Worm (Caenorhabditis elegans): ENCODE results near the gene C47E8.9.

Gene C47E8.9

ce11 chrV:14685435-14686058, 22.4 kb downstream of the C47E8.9 start, which contains the start of gene C47E8.4 (continued):
- peak; percentile 75 for TF ChIP-seq xnd-1 (tag; optimal IDR thresholded peaks at IDR 0.05)
- peak; percentile 68 for TF ChIP-seq aptf-2 (GFP tag; conservative IDR thresholded peaks at IDR 0.05)
- TF ChIP-seq zim-3 (tag; optimal IDR thresholded peaks at IDR 0.05) = peak; percentile 76
- TF ChIP-seq F22D6.2 (tag; optimal IDR thresholded peaks at IDR 0.05) = peak; percentile 88
- peak; percentile 94 for TF ChIP-seq chd-7 (tag; optimal IDR thresholded peaks at IDR 0.05)
- TF ChIP-seq nfya-1 (tag; optimal IDR thresholded peaks at IDR 0.05; ENCODE audit: borderline replicate concordance, insufficient read depth) = no peak
- TF ChIP-seq lin-40 (tag; optimal IDR thresholded peaks at IDR 0.05) = peak; percentile 98
- peak; percentile 72 for TF ChIP-seq hmg-1.2 (GFP tag; IDR thresholded peaks at IDR 0.05)
- TF ChIP-seq nhr-120 (GFP tag; IDR thresholded peaks at IDR 0.05) = 0 out of 2 replicates have a peak, but pooled peaks have one; percentile 79
- TF ChIP-seq somi-1 (GFP tag; optimal IDR thresholded peaks at IDR 0.05) = peak; percentile 90
- no peak for TF ChIP-seq sptf-2 (GFP tag; optimal IDR thresholded peaks at IDR 0.05)
- TF ChIP-seq ZK185.1 (tag; optimal IDR thresholded peaks at IDR 0.05; ENCODE audit: poor library complexity, severe bottlenecking) = peak; percentile 97
- peak; percentile 34 for TF ChIP-seq unc-62 (GFP tag; optimal IDR thresholded peaks at IDR 0.05)
- peak; percentile 96 for TF ChIP-seq athp-1 (tag; optimal IDR thresholded peaks at IDR 0.05)
- peak; percentile 65 for TF ChIP-seq ztf-18 (tag; optimal IDR thresholded peaks at IDR 0.05)
- TF ChIP-seq ceh-58 (GFP tag; IDR thresholded peaks at IDR 0.05) = 0 out of 2 replicates have a peak, but pooled peaks have one; percentile 79
- 0 out of 2 replicates have a peak, but pooled peaks have one; percentile 80 for TF ChIP-seq ztf-25 (GFP tag; IDR thresholded peaks at IDR 0.05)
- TF ChIP-seq egrh-3 (GFP tag; IDR thresholded peaks at IDR 0.05) = peak; percentile 34; the same call in 1 of the 2 replicates
- peak; percentile 80; the same call in 1 of the 2 replicates for TF ChIP-seq F39B2.1 (GFP tag; IDR thresholded peaks at IDR 0.05)
- TF ChIP-seq F57A8.1 (GFP tag; optimal IDR thresholded peaks at IDR 0.05) = no peak
- peak; percentile 94 for TF ChIP-seq atf-7 (tag; optimal IDR thresholded peaks at IDR 0.05)
- no peak for TF ChIP-seq sdz-38 (tag; optimal IDR thresholded peaks at IDR 0.05)
- TF ChIP-seq tbx-9 (tag; optimal IDR thresholded peaks at IDR 0.05; ENCODE audit: borderline replicate concordance) = no peak
- TF ChIP-seq bed-2 (GFP tag; IDR thresholded peaks at IDR 0.05) = peak; percentile 95
- peak; percentile 91 for TF ChIP-seq hmg-20 (GFP tag; IDR thresholded peaks at IDR 0.05)
- peak; percentile 55 for TF ChIP-seq nhr-80 (tag; optimal IDR thresholded peaks at IDR 0.05)
- TF ChIP-seq tlf-1 (GFP tag; optimal IDR thresholded peaks at IDR 0.05) = peak; percentile 98
- peak; percentile 98 for TF ChIP-seq lin-54 (GFP tag; optimal IDR thresholded peaks at IDR 0.05)
- peak; percentile 88 for TF ChIP-seq repo-1 (tag; optimal IDR thresholded peaks at IDR 0.05)
- TF ChIP-seq hsf-1 (GFP tag; IDR thresholded peaks at IDR 0.05) = peak; percentile 100
- peak; percentile 95 for TF ChIP-seq lir-1 (GFP tag; conservative IDR thresholded peaks at IDR 0.05)
- TF ChIP-seq B0019.2 (GFP tag; conservative IDR thresholded peaks at IDR 0.05) = peak; percentile 92
- peak; percentile 81 for TF ChIP-seq madf-8 (GFP tag; conservative IDR thresholded peaks at IDR 0.05)

- TF ChIP-seq xnd-1 (tag; optimal IDR thresholded peaks at IDR 0.05) (no peak), tbp1 (GFP tag; optimal IDR thresholded peaks at IDR 0.05) (no peak), F57A8.1 (GFP tag; optimal IDR thresholded peaks at IDR 0.05) (peak; percentile 70), lin-54 (GFP tag; optimal IDR thresholded peaks at IDR 0.05) (no peak), attf-3 (GFP tag; conservative IDR thresholded peaks at IDR 0.05) (no peak), F57C9.4 (tag; optimal IDR thresholded peaks at IDR 0.05) (no peak), cebp-1 (GFP tag; IDR thresholded peaks at IDR 0.05) (no peak), cebp-1 (tag; optimal IDR thresholded peaks at IDR 0.05) (no peak), hsf-1 (GFP tag; IDR thresholded peaks at IDR 0.05) (peak; percentile 48; the same call in 1 of the 2 replicates), ztf-6 (GFP tag; IDR thresholded peaks at IDR 0.05) (peak; percentile 44; the same call in 1 of the 2 replicates), snpc-3.4 (tag; optimal IDR thresholded peaks at IDR 0.05) (no peak), F33H1.4 (GFP tag; IDR thresholded peaks at IDR 0.05) (no peak; the same call in 1 of the 2 replicates), madf-3 (GFP tag; IDR thresholded peaks at IDR 0.05) (0 out of 2 replicates have a peak, but pooled peaks have one; percentile 0), ztf-22 (GFP tag; optimal IDR thresholded peaks at IDR 0.05) (no peak), mxl-1 (tag; optimal IDR thresholded peaks at IDR 0.05) (no peak), aptf-2 (GFP tag; conservative IDR thresholded peaks at IDR 0.05) (no peak), dpl-1 (GFP tag; optimal IDR thresholded peaks at IDR 0.05) (peak; percentile 5)
Observed at ce11 chrV:14686231-14687105, 23.4 kb downstream of the C47E8.9 start.
